Worm (Caenorhabditis elegans) whole organism, young adult: ENCODE data around the gene sra-33.

ENCODE experiments used
- nhr-80 ChIP-seq: sonication (generic microtip); optimal IDR thresholded peaks from 2 replicates; lab custom pipeline; 2016; ENCODE audit warnings: missing genetic modification characterization, missing compliant biosample characterization
- snpc-4 ChIP-seq, 5 experiments: fragments of 150-350 bp in 1 of 5; sonication (generic microtip) in 4 of 5; optimal IDR thresholded peaks; 2 replicates each; lab custom pipeline; 2014 to 2018; ENCODE audit warnings: missing genetic modification characterization in 5 of 5, missing biosample characterization in 3 of 5, antibody characterized with exemption in 2 of 5, mild to moderate bottlenecking in 2 of 5, missing compliant biosample characterization in 2 of 5, missing genotype in 2 of 5, moderate library complexity in 2 of 5, missing genetic modification reagents in 1 of 5

DNA sequence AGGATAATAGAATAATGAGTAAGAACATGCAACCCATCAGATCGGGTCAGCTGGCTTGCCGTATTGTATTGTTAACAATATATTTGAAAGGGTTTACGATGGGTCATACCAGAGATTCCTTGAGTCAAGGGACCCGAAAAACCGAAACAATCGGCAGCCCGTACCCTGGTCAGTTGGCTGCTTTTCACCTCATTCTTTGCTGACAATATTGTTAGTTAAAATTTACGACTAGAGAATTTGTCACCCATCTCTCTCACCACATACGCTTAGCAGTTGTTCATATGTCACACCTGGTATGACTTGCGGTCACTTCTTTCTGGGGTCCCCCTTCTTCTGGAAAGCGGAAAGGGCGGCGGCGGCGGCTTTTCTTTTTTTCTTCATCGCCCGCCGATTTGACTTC, 44.0 kb upstream of the sra-33 start:
- TF ChIP-seq snpc-4 (GFP tag; optimal IDR thresholded peaks at IDR 0.05; lab: Kevin White, UChicago) (no peak), snpc-4 (tag; optimal IDR thresholded peaks at IDR 0.05; lab: Kevin White, UChicago) (no peak), nhr-80 (no peak)
